Worm (Caenorhabditis elegans): Measurements from ENCODE around the gene F09B12.7.

DNA sequence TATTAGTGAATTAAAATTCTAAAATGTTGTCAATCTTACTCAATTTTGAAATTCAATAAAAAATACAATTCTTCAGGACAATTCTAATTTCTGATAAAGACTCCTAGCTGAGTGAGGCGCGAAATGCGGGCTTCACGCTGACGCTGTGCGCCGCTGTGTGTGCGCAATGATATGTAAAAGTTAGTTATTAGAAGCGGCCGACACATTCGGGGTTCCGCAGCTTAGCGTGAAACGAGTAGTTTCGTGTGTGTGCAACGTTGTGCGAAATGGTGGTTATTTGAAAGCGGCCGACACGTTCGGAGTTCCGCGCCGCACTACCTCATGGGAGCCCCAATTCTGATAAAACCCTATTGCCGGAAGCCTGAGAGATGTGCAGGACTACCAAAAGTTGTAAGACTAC, 19.7 kb downstream of the F09B12.7 start:
- TF ChIP-seq klf-2 (GFP tag; conservative IDR thresholded peaks at IDR 0.05) (no peak), ztf-29 (GFP tag; IDR thresholded peaks at IDR 0.05) (no peak), flt-1 (GFP tag; IDR thresholded peaks at IDR 0.05) (no peak), T22C8.4 (GFP tag; IDR thresholded peaks at IDR 0.05) (no peak), cog-1 (tag; optimal IDR thresholded peaks at IDR 0.05) (no peak)
